Worm (Caenorhabditis elegans) whole organism, L4/young adult: ENCODE measurements around the gene dpy-27.
A peak's percentile ranks its signal among the peaks of the same experiment; 100 is the strongest.

Source experiments
- W03F9.2 ChIP-seq: fragments of 150-350 bp; optimal IDR thresholded peaks from 2 replicates; lab custom pipeline; 2014; ENCODE audit warnings: missing biosample characterization, missing genetic modification characterization
- dao-5 ChIP-seq: sonication (generic microtip); optimal IDR thresholded peaks from 2 replicates; lab custom pipeline; 2016; ENCODE audit warnings: missing genotype, missing genetic modification characterization, moderate library complexity, missing compliant biosample characterization
- him-1 ChIP-seq: sonication (generic microtip); optimal IDR thresholded peaks from 2 replicates; lab custom pipeline; 2016; ENCODE audit warnings: missing genotype, missing genetic modification reagents, missing genetic modification characterization, missing compliant biosample characterization

dpy-27 gene

ce11 chrIII:3829105-3829504 is 9.6 kb upstream of the dpy-27 start, which contains the start of gene cnnm-5:
cnnm-5 (minus strand) TSS chrIII:3829205.
- TF ChIP-seq W03F9.2 (tag; lab: Kevin White, UChicago) = no peak
- no peak for TF ChIP-seq dao-5 (tag; lab: Kevin White, UChicago)
- no peak for TF ChIP-seq him-1 (tag; lab: Kevin White, UChicago)

ce11 chrIII:3821969-3822453 is 2.5 kb upstream of the dpy-27 start, which contains the start of gene amx-1:
amx-1 (plus strand) TSS chrIII:3822403.
- TF ChIP-seq him-1 (tag; lab: Kevin White, UChicago) (no peak), W03F9.2 (tag; lab: Kevin White, UChicago) (no peak), dao-5 (tag; lab: Kevin White, UChicago) (no peak)

- TF ChIP-seq him-1 (tag; lab: Kevin White, UChicago) (no peak), dao-5 (tag; lab: Kevin White, UChicago) (no peak), W03F9.2 (tag; lab: Kevin White, UChicago) (peak; percentile 51)
Observed at ce11 chrIII:3820134-3820533, 655 bp upstream of the dpy-27 start.

ce11 chrIII:3814421-3814820 is 5.1 kb downstream of the dpy-27 start:
- no peak for TF ChIP-seq W03F9.2 (tag; lab: Kevin White, UChicago)
- TF ChIP-seq him-1 (tag; lab: Kevin White, UChicago) = no peak
- no peak for TF ChIP-seq dao-5 (tag; lab: Kevin White, UChicago)

ce11 chrIII:3812369-3812993 is 7.0 kb downstream of the dpy-27 start:
- TF ChIP-seq him-1 (tag; lab: Kevin White, UChicago) = no peak
- TF ChIP-seq dao-5 (tag; lab: Kevin White, UChicago) = no peak
- TF ChIP-seq W03F9.2 (tag; lab: Kevin White, UChicago) = no peak

ce11 chrIII:3811375-3811924 is 8.0 kb downstream of the dpy-27 start:
- TF ChIP-seq W03F9.2 (tag; lab: Kevin White, UChicago) (no peak), him-1 (tag; lab: Kevin White, UChicago) (no peak), dao-5 (tag; lab: Kevin White, UChicago) (no peak)

ce11 chrIII:3809008-3809407 is 10.5 kb downstream of the dpy-27 start, which contains the start of gene toh-1:
toh-1 (minus strand) TSS chrIII:3809030.
- TF ChIP-seq W03F9.2 (tag; lab: Kevin White, UChicago) (no peak), dao-5 (tag; lab: Kevin White, UChicago) (no peak), him-1 (tag; lab: Kevin White, UChicago) (no peak)

- no peak for TF ChIP-seq dao-5 (tag; lab: Kevin White, UChicago)
- TF ChIP-seq W03F9.2 (tag; lab: Kevin White, UChicago) = no peak
- TF ChIP-seq him-1 (tag; lab: Kevin White, UChicago) = no peak
Observed at ce11 chrIII:3807590-3807989, 11.9 kb downstream of the dpy-27 start.

- no peak for TF ChIP-seq him-1 (tag; lab: Kevin White, UChicago)
- TF ChIP-seq W03F9.2 (tag; lab: Kevin White, UChicago) = no peak
- no peak for TF ChIP-seq dao-5 (tag; lab: Kevin White, UChicago)
Observed at ce11 chrIII:3806883-3807282, 12.6 kb downstream of the dpy-27 start.

ce11 chrIII:3804422-3804821 is 15.1 kb downstream of the dpy-27 start, which contains the start of gene xbx-5:
xbx-5 (minus strand) TSS chrIII:3804477.
- TF ChIP-seq dao-5 (tag; lab: Kevin White, UChicago) (no peak), him-1 (tag; lab: Kevin White, UChicago) (no peak), W03F9.2 (tag; lab: Kevin White, UChicago) (no peak)

ce11 chrIII:3803113-3803512 is 16.4 kb downstream of the dpy-27 start:
- no peak for TF ChIP-seq W03F9.2 (tag; lab: Kevin White, UChicago)
- no peak for TF ChIP-seq him-1 (tag; lab: Kevin White, UChicago)
- no peak for TF ChIP-seq dao-5 (tag; lab: Kevin White, UChicago)

ce11 chrIII:3801379-3801894 is 18.0 kb downstream of the dpy-27 start:
- TF ChIP-seq W03F9.2 (tag; lab: Kevin White, UChicago) = peak; percentile 80
- TF ChIP-seq him-1 (tag; lab: Kevin White, UChicago) = peak; percentile 94
- no peak for TF ChIP-seq dao-5 (tag; lab: Kevin White, UChicago)

ce11 chrIII:3800934-3801252 is 18.6 kb downstream of the dpy-27 start:
- TF ChIP-seq him-1 (tag; lab: Kevin White, UChicago) = no peak
- TF ChIP-seq W03F9.2 (tag; lab: Kevin White, UChicago) = no peak
- TF ChIP-seq dao-5 (tag; lab: Kevin White, UChicago) = no peak
